Fruit fly (Drosophila melanogaster) whole organism, pupa: Measurements from ENCODE around the gene Duox.

Experiments
- CG10348 ChIP-seq: fragments of 200-800 bp; sonication (Bioruptor generic); IDR thresholded peaks from 2 replicates; pipeline ENCODE4 v1.3.6; 2022; ENCODE audit warnings: missing biosample characterization, missing genetic modification characterization
- CG12605 ChIP-seq: fragments of 200-800 bp; sonication (Bioruptor generic); IDR thresholded peaks from 2 replicates; pipeline ENCODE4 v1.3.6; 2022; ENCODE audit warnings: missing biosample characterization, missing genetic modification characterization
- CG13204 ChIP-seq: fragments of 200-800 bp; sonication (Bioruptor generic); optimal IDR thresholded peaks from 2 replicates; lab custom pipeline; 2018; ENCODE audit warnings: missing biosample characterization, mild to moderate bottlenecking, missing genetic modification characterization, moderate library complexity
- CG14655 ChIP-seq: fragments of 200-800 bp; sonication (Bioruptor generic); optimal IDR thresholded peaks from 3 replicates; lab custom pipeline; 2017; ENCODE audit warnings: mild to moderate bottlenecking, missing biosample characterization, missing genetic modification reagents, missing genetic modification characterization
- CG15710 ChIP-seq: fragments of 200-800 bp; sonication (Bioruptor generic); optimal IDR thresholded peaks from 2 replicates; lab custom pipeline; 2018; ENCODE audit warnings: missing biosample characterization, mild to moderate bottlenecking, missing genetic modification characterization, moderate library complexity
- CG17806 ChIP-seq: fragments of 200-800 bp; sonication (Bioruptor generic); optimal IDR thresholded peaks from 2 replicates; lab custom pipeline; 2018; ENCODE audit warnings: missing biosample characterization, mild to moderate bottlenecking, missing genetic modification characterization, moderate library complexity
- CG32121 ChIP-seq: fragments of 200-800 bp; sonication (Bioruptor generic); IDR thresholded peaks from 2 replicates; pipeline ENCODE4 v1.3.6; 2022; ENCODE audit warnings: missing biosample characterization, missing genetic modification characterization
- CG34367 ChIP-seq: fragments of 200-800 bp; sonication (Bioruptor generic); optimal IDR thresholded peaks from 2 replicates; lab custom pipeline; 2018; ENCODE audit warnings: missing biosample characterization, mild to moderate bottlenecking, missing genetic modification characterization
- CG4496 ChIP-seq: fragments of 200-800 bp; sonication (Bioruptor generic); IDR thresholded peaks from 3 replicates; pipeline ENCODE4 v1.3.6; 2022; ENCODE audit warnings: missing biosample characterization, missing genetic modification characterization
- CG8159 ChIP-seq: fragments of 200-800 bp; sonication (Bioruptor generic); optimal IDR thresholded peaks from 3 replicates; lab custom pipeline; 2018; ENCODE audit warnings: missing biosample characterization, mild to moderate bottlenecking, missing genetic modification characterization, moderate library complexity
- CG8301 ChIP-seq: fragments of 200-800 bp; sonication (Bioruptor generic); optimal IDR thresholded peaks from 2 replicates; lab custom pipeline; 2018; ENCODE audit warnings: missing biosample characterization, mild to moderate bottlenecking, missing genetic modification characterization
- CG9948 ChIP-seq: fragments of 200-800 bp; sonication (Bioruptor generic); optimal IDR thresholded peaks from 2 replicates; lab custom pipeline; 2018; ENCODE audit warnings: missing biosample characterization, mild to moderate bottlenecking, missing genetic modification characterization, moderate library complexity
- D1 ChIP-seq: fragments of 200-800 bp; sonication (Bioruptor generic); optimal IDR thresholded peaks from 2 replicates; lab custom pipeline; 2018; ENCODE audit warnings: missing biosample characterization, mild to moderate bottlenecking, missing genetic modification characterization, moderate library complexity
- EcR ChIP-seq: fragments of 200-800 bp; sonication (Bioruptor generic); optimal IDR thresholded peaks from 3 replicates; lab custom pipeline; 2019; ENCODE audit warnings: missing biosample characterization, missing genetic modification characterization, mild to moderate bottlenecking, moderate library complexity, missing genetic modification reagents
- Ets98B ChIP-seq: fragments of 200-800 bp; sonication (Bioruptor generic); IDR thresholded peaks from 2 replicates; pipeline ENCODE4 v1.3.6; 2022; ENCODE audit warnings: missing biosample characterization, missing genetic modification characterization
- Pif1A ChIP-seq: fragments of 200-800 bp; sonication (Bioruptor generic); optimal IDR thresholded peaks from 3 replicates; lab custom pipeline; 2016; ENCODE audit warnings: missing biosample characterization, missing genetic modification characterization
- Pif1B ChIP-seq: fragments of 200-800 bp; sonication (Bioruptor generic); optimal IDR thresholded peaks from 3 replicates; lab custom pipeline; 2016; ENCODE audit warnings: missing biosample characterization, missing genetic modification characterization
- Snoo ChIP-seq: fragments of 200-800 bp; sonication (Bioruptor generic); optimal IDR thresholded peaks from 3 replicates; lab custom pipeline; 2017; ENCODE audit warnings: missing biosample characterization, mild to moderate bottlenecking, missing genetic modification characterization, inconsistent platforms
- fd96Ca ChIP-seq: fragments of 200-800 bp; sonication (Bioruptor generic); IDR thresholded peaks from 3 replicates; pipeline ENCODE4 v1.3.6; 2022; ENCODE audit warnings: missing biosample characterization, missing genetic modification characterization
- gl ChIP-seq: fragments of 200-800 bp; sonication (Bioruptor generic); optimal IDR thresholded peaks from 2 replicates; lab custom pipeline; 2018; ENCODE audit warnings: missing biosample characterization, mild to moderate bottlenecking, missing genetic modification characterization
- rn ChIP-seq: fragments of 200-800 bp; sonication (Bioruptor generic); IDR thresholded peaks from 2 replicates; pipeline ENCODE4 v1.3.6; 2022; ENCODE audit warnings: missing biosample characterization, missing genetic modification characterization

The Duox gene

DNA sequence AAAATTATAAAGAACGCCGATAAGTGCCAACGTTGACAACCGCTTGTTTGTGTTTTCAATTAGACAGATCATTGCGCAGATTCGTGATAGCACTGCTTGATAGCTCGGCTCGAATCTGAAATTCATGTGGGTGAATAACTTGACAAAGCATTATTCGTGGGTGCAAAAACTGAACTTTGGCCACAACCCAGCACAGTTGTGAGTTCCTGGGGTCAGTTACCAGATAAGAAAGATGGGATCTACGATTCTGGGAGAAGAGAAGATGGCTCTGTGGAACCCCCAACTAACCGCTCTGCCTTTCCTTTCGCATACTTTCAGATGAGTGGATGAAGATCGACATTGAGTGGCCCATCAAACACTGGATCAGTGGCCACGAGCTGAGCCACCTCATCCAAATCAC lies 19.2 kb downstream of the Duox start:
- no peak for TF ChIP-seq rn (GFP tag; lab: Robert Waterston, UW)
- TF ChIP-seq fd96Ca (GFP tag; lab: Robert Waterston, UW) = no peak
- TF ChIP-seq CG4496 (GFP tag; lab: Robert Waterston, UW) = no peak
- TF ChIP-seq Ets98B = no peak
- no peak for TF ChIP-seq CG12605 (GFP tag; lab: Robert Waterston, UW)
- TF ChIP-seq D1 (tag; lab: Kevin White, UChicago) = no peak
- no peak for TF ChIP-seq CG34367 (tag; lab: Kevin White, UChicago)
- no peak for TF ChIP-seq Pif1B (GFP tag; lab: Kevin White, UChicago)

DNA sequence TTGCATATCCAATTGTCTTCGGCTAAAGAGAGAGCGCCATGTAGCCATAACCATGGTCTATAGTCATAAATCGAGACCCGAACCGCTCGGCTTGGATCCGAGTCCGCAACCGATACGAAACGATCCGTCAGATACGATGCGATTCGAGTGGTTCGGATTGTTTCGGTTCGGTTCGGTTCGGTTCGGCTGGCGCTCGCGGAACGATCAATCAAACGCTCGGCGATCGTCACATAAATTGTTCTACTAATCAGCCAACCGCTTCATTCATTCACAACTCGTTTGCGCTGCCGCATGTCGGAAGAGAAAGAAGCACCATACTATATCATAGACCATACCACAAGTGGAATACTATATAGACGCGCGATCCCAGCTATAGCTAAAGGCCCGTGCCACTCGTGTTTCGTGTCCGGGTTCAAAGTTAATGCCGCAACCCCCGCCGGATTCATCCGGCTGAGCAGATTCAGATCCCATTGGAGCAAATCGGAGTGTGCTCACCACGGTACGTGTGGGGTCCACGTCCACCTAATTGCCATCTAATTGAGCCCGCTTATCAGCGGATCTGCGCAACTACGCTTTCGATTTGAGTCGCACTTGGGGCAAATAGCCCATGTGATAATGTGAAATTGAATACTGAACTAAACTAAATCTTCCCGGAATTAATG lies 21.9 kb downstream of the Duox start:
- TF ChIP-seq CG13204 (GFP tag; lab: Kevin White, UChicago) (peak; percentile 54), Ets98B (peak; percentile 37; the same call in 1 of the 2 replicates), gl (tag; lab: Kevin White, UChicago) (no peak), CG32121 (GFP tag; lab: Robert Waterston, UW) (no peak), rn (GFP tag; lab: Robert Waterston, UW) (no peak), CG8301 (tag; lab: Kevin White, UChicago) (no peak), Pif1B (GFP tag; lab: Kevin White, UChicago) (no peak), CG14655 (no peak), CG17806 (tag; lab: Kevin White, UChicago) (no peak), CG8159 (tag; lab: Kevin White, UChicago) (no peak), CG15710 (tag; lab: Kevin White, UChicago) (no peak), fd96Ca (GFP tag; lab: Robert Waterston, UW) (no peak), Snoo (no peak), CG12605 (GFP tag; lab: Robert Waterston, UW) (peak; percentile 44), D1 (tag; lab: Kevin White, UChicago) (no peak), EcR (GFP tag; lab: Kevin White, UChicago) (no peak), CG4496 (GFP tag; lab: Robert Waterston, UW) (peak; percentile 67), CG9948 (tag; lab: Kevin White, UChicago) (no peak), CG10348 (GFP tag; lab: Robert Waterston, UW) (no peak), Pif1A (GFP tag; lab: Kevin White, UChicago) (no peak), CG34367 (tag; lab: Kevin White, UChicago) (no peak)

- TF ChIP-seq gl (tag; lab: Kevin White, UChicago) (no peak), Pif1B (GFP tag; lab: Kevin White, UChicago) (no peak), CG13204 (GFP tag; lab: Kevin White, UChicago) (no peak)
- TF ChIP-seq, all 21 proteins: peak for 0
Measured at dm6 chr2L:2807597-2807996, 22.5 kb downstream of the Duox start.

DNA sequence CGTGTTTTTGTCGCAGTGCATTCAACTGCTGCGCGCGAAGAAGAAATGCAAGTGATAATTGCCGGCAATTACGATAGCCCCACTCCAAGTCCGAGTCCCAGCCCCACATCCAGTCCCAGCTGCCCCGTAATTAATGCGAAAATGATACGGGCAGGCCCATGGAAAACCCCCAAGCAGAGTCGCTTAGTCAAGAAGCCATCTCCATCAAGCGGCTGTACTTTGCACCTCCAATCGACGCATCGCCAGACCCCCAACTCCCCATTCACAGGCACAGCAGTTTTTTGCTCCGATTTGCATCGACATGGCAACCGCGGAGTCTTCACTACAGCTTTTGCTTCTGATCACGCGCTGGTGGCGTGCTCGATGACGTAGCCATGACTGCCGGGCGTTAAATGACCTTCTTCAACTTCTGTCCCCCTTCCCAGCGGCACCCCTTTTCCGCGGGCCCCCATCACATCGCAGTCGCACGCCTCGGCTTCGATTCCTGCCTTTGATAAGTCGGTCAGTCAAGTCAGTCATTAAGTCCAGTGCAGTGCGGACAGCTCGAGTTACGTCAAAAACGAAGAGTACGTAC lies 23.8 kb downstream of the Duox start:
- peak; percentile 1 for TF ChIP-seq CG15710 (tag; lab: Kevin White, UChicago)
- peak; percentile 21 for TF ChIP-seq Pif1A (GFP tag; lab: Kevin White, UChicago)
- TF ChIP-seq CG12605 (GFP tag; lab: Robert Waterston, UW) = no peak
- peak; percentile 30 for TF ChIP-seq CG8159 (tag; lab: Kevin White, UChicago)
- peak; percentile 20 for TF ChIP-seq Pif1B (GFP tag; lab: Kevin White, UChicago)
- TF ChIP-seq Ets98B = peak; percentile 44; the same call in 1 of the 2 replicates
- TF ChIP-seq rn (GFP tag; lab: Robert Waterston, UW) = no peak
- peak; percentile 34 for TF ChIP-seq CG34367 (tag; lab: Kevin White, UChicago)
- no peak for TF ChIP-seq CG17806 (tag; lab: Kevin White, UChicago)
- TF ChIP-seq CG32121 (GFP tag; lab: Robert Waterston, UW) = no peak
- TF ChIP-seq CG9948 (tag; lab: Kevin White, UChicago) = no peak
- TF ChIP-seq fd96Ca (GFP tag; lab: Robert Waterston, UW) = no peak
- peak; percentile 88 for TF ChIP-seq gl (tag; lab: Kevin White, UChicago)
- TF ChIP-seq Snoo = peak; percentile 29
- TF ChIP-seq CG8301 (tag; lab: Kevin White, UChicago) = peak; percentile 17
- peak; percentile 95 for TF ChIP-seq EcR (GFP tag; lab: Kevin White, UChicago)
- 0 out of 3 replicates have a peak, but pooled peaks have one; percentile 38 for TF ChIP-seq CG4496 (GFP tag; lab: Robert Waterston, UW)
- no peak for TF ChIP-seq CG10348 (GFP tag; lab: Robert Waterston, UW)
- TF ChIP-seq CG14655 = peak; percentile 45
- TF ChIP-seq CG13204 (GFP tag; lab: Kevin White, UChicago) = peak; percentile 91
- TF ChIP-seq D1 (tag; lab: Kevin White, UChicago) = no peak

- peak; percentile 49 for TF ChIP-seq Snoo
- no peak for TF ChIP-seq D1 (tag; lab: Kevin White, UChicago)
- TF ChIP-seq rn (GFP tag; lab: Robert Waterston, UW) = no peak
- peak; percentile 41 for TF ChIP-seq CG34367 (tag; lab: Kevin White, UChicago)
- peak; percentile 72 for TF ChIP-seq Ets98B
- peak; percentile 27 for TF ChIP-seq CG8159 (tag; lab: Kevin White, UChicago)
- peak; percentile 88 for TF ChIP-seq gl (tag; lab: Kevin White, UChicago)
- TF ChIP-seq fd96Ca (GFP tag; lab: Robert Waterston, UW) = no peak
- peak; percentile 27 for TF ChIP-seq EcR (GFP tag; lab: Kevin White, UChicago)
- peak; percentile 85 for TF ChIP-seq CG4496 (GFP tag; lab: Robert Waterston, UW)
- peak; percentile 61 for TF ChIP-seq CG12605 (GFP tag; lab: Robert Waterston, UW)
- 0 out of 2 replicates have a peak, but pooled peaks have one; percentile 26 for TF ChIP-seq CG32121 (GFP tag; lab: Robert Waterston, UW)
- peak; percentile 10 for TF ChIP-seq CG17806 (tag; lab: Kevin White, UChicago)
- peak; percentile 99 for TF ChIP-seq CG13204 (GFP tag; lab: Kevin White, UChicago)
- peak; percentile 42 for TF ChIP-seq CG8301 (tag; lab: Kevin White, UChicago)
- no peak for TF ChIP-seq CG9948 (tag; lab: Kevin White, UChicago)
- no peak for TF ChIP-seq CG15710 (tag; lab: Kevin White, UChicago)
- TF ChIP-seq CG14655 = peak; percentile 55
- peak; percentile 77 for TF ChIP-seq Pif1A (GFP tag; lab: Kevin White, UChicago)
- peak; percentile 79 for TF ChIP-seq Pif1B (GFP tag; lab: Kevin White, UChicago)
- no peak for TF ChIP-seq CG10348 (GFP tag; lab: Robert Waterston, UW)
- TF ChIP-seq, all 21 proteins: peak for 15
Measured at dm6 chr2L:2804634-2805311, 25.3 kb downstream of the Duox start, which contains the start of gene daw. daw (plus strand) TSS chr2L:2805261.
